Worm (Caenorhabditis elegans) whole organism, late embryonic: ENCODE measurements around the gene tig-2.

Source experiments
- ahr-1 ChIP-seq: sonication (generic microtip); optimal IDR thresholded peaks from 2 replicates; lab custom pipeline; 2016; ENCODE audit warnings: missing genetic modification characterization, missing compliant biosample characterization
- ceh-31 ChIP-seq: sonication (generic microtip); optimal IDR thresholded peaks from 2 replicates; lab custom pipeline; 2016; ENCODE audit warnings: missing genetic modification characterization, missing compliant biosample characterization
- eyg-1 ChIP-seq: sonication (generic microtip); optimal IDR thresholded peaks from 2 replicates; lab custom pipeline; 2016; ENCODE audit warnings: missing genotype, missing genetic modification characterization, missing compliant biosample characterization
- hlh-30 ChIP-seq: sonication (generic microtip); optimal IDR thresholded peaks from 2 replicates; lab custom pipeline; 2017; ENCODE audit warnings: antibody characterized with exemption, missing genetic modification characterization, missing compliant biosample characterization; ENCODE audit not compliant: insufficient read depth
- hlh-8 ChIP-seq: sonication (generic microtip); optimal IDR thresholded peaks from 2 replicates; lab custom pipeline; 2016; ENCODE audit warnings: missing genotype, missing genetic modification characterization, missing compliant biosample characterization
- mec-3 ChIP-seq: sonication (generic microtip); optimal IDR thresholded peaks from 2 replicates; lab custom pipeline; 2016; ENCODE audit warnings: borderline replicate concordance, missing genetic modification characterization, missing compliant biosample characterization
- nhr-11 ChIP-seq: fragments of 150-350 bp; optimal IDR thresholded peaks from 2 replicates; lab custom pipeline; 2014; ENCODE audit warnings: missing biosample characterization, missing genetic modification characterization
- nhr-232 ChIP-seq: sonication (generic microtip); optimal IDR thresholded peaks from 2 replicates; lab custom pipeline; 2016; ENCODE audit warnings: missing genetic modification characterization, missing compliant biosample characterization
- pax-1 ChIP-seq: fragments of 150-350 bp; optimal IDR thresholded peaks from 2 replicates; lab custom pipeline; 2014; ENCODE audit warnings: missing biosample characterization, missing genetic modification characterization
- pha-4 ChIP-seq: fragments of 150-350 bp; optimal IDR thresholded peaks from 2 replicates; lab custom pipeline; 2018; ENCODE audit warnings: missing biosample characterization, missing genetic modification reagents, missing genetic modification characterization
- ttx-3 ChIP-seq: sonication (generic microtip); optimal IDR thresholded peaks from 2 replicates; lab custom pipeline; 2016; ENCODE audit warnings: missing genetic modification reagents, missing genetic modification characterization, missing compliant biosample characterization
- unc-55 ChIP-seq: sonication (generic microtip); optimal IDR thresholded peaks from 2 replicates; lab custom pipeline; 2017; ENCODE audit warnings: missing biosample characterization, missing genetic modification reagents, missing genetic modification characterization

- TF ChIP-seq ceh-31 (tag; lab: Kevin White, UChicago), result no peak
- no peak for TF ChIP-seq mec-3 (tag; lab: Kevin White, UChicago)
- TF ChIP-seq unc-55 (GFP tag; lab: Kevin White, UChicago), result no peak
- no peak for TF ChIP-seq nhr-11
- TF ChIP-seq pax-1, result no peak
- TF ChIP-seq eyg-1 (tag; lab: Kevin White, UChicago), result no peak
- peak; percentile 82 for TF ChIP-seq hlh-30
- no peak for TF ChIP-seq hlh-8 (tag; lab: Kevin White, UChicago)
- no peak for TF ChIP-seq pha-4
- no peak for TF ChIP-seq ttx-3
- no peak for TF ChIP-seq ahr-1
- TF ChIP-seq nhr-232 (tag; lab: Kevin White, UChicago), result no peak
Observed at ce11 chrV:4686680-4687470, 43.1 kb downstream of the tig-2 start, which contains the start of gene taf-10.
